Worm (Caenorhabditis elegans) whole organism, midembryonic: Measurements from ENCODE around the gene Y49F6B.8.

ENCODE experiments used
- flt-1 ChIP-seq: fragments of 200-800 bp; sonication (Bioruptor generic); IDR thresholded peaks from 2 replicates; pipeline ENCODE4 v1.3.6; 2022; ENCODE audit warnings: missing genetic modification characterization, missing compliant biosample characterization
- ref-1 ChIP-seq: fragments of 200-800 bp; sonication (Bioruptor generic); conservative IDR thresholded peaks from 2 replicates; pipeline ENCODE4 v1.3.6; 2022; ENCODE audit warnings: missing genetic modification reagents, missing genetic modification characterization, missing compliant biosample characterization

- TF ChIP-seq flt-1 (GFP tag; lab: Robert Waterston, UW), result no peak
- TF ChIP-seq ref-1, result no peak
Observed at ce11 chrII:3528256-3528655, 46.8 kb upstream of the Y49F6B.8 start, which contains the start of gene ncs-6.
